Fruit fly (Drosophila melanogaster): ENCODE data around the gene mtgo.
A peak's percentile ranks its signal among the peaks of the same experiment; 100 is the strongest.

The mtgo gene

DNA sequence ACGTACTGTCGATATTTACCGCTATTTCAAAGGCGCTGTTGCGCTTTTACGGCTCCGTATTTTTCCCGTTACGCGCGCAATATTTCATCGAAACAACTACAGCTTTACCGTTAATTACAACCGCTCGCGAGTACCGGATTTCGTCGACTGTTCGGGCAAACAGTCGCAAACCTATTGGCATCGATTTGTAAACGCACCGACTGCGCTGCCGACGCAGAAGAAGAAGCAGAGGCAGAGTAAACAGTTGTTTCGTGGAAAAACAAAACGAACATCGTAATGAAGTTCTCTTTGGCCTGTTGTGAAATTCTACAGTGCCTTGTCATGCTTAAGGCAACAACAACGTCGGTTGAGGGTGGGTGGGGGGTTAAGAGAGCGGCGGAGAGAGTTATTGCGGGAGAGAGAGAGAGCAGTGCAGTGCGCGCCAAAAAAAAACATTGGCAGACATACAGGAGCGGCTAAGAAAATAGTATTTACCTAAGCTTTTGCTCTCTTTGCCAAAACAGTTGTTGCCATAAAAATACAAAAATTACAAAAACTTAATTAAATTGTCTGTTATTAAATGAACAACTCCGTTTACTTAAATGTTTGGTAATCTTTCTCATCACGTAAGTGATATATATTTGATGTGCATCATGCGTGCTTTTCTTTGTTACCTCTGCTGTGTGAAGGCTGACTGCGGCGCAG is 12.0 kb upstream of the mtgo start, which contains the start of gene CG5953 (continued):
- TF ChIP-seq gce (GFP tag; IDR thresholded peaks at IDR 0.05) = peak; percentile 85; the same call in 2 of the 3 replicates
- TF ChIP-seq sisA (GFP tag; IDR thresholded peaks at IDR 0.05) = peak; percentile 97
- TF ChIP-seq ara (GFP tag; IDR thresholded peaks at IDR 0.05) = peak; percentile 94
- TF ChIP-seq CG9932 (GFP tag; IDR thresholded peaks at IDR 0.05) = peak; percentile 95
- TF ChIP-seq CG5953 (GFP tag; IDR thresholded peaks at IDR 0.05) = peak; percentile 92
- TF ChIP-seq gcm (GFP tag; optimal IDR thresholded peaks at IDR 0.05) = peak; percentile 97
- TF ChIP-seq Hsf (GFP tag; optimal IDR thresholded peaks at IDR 0.05) = peak; percentile 95
- peak; percentile 96 for TF ChIP-seq CG12219 (GFP tag; optimal IDR thresholded peaks at IDR 0.05)
- TF ChIP-seq CG3838 (GFP tag; optimal IDR thresholded peaks at IDR 0.05) = peak; percentile 88
- peak; percentile 96 for TF ChIP-seq E2f1 (GFP tag; IDR thresholded peaks at IDR 0.05)
- peak; percentile 92 for TF ChIP-seq CG31224 (GFP tag; IDR thresholded peaks at IDR 0.05)
- TF ChIP-seq CG8089 (GFP tag; optimal IDR thresholded peaks at IDR 0.05) = peak; percentile 64
- no peak for TF ChIP-seq pita (GFP tag; optimal IDR thresholded peaks at IDR 0.05)
- TF ChIP-seq Scr (GFP tag; IDR thresholded peaks at IDR 0.05; ENCODE audit: partially characterized antibody) = peak; percentile 26; the same call in 1 of the 2 replicates
- TF ChIP-seq Oli (tag; optimal IDR thresholded peaks at IDR 0.05) = peak; percentile 98
- peak; percentile 36 for TF ChIP-seq Elba2 (GFP tag; optimal IDR thresholded peaks at IDR 0.05)
- peak; percentile 97 to 99 for TF ChIP-seq Trl (optimal IDR thresholded peaks at IDR 0.05)
- TF ChIP-seq Trl (GFP tag; optimal IDR thresholded peaks at IDR 0.05) = peak; percentile 79
- TF ChIP-seq bigmax (GFP tag; optimal IDR thresholded peaks at IDR 0.05) = peak; percentile 44
- TF ChIP-seq CG3847 (GFP tag; IDR thresholded peaks at IDR 0.05) = peak; percentile 96
- peak; percentile 97 for TF ChIP-seq ci (GFP tag; IDR thresholded peaks at IDR 0.05)
- TF ChIP-seq p53 (GFP tag; optimal IDR thresholded peaks at IDR 0.05) = peak; percentile 45
- peak; percentile 40 for TF ChIP-seq fd102C (GFP tag; optimal IDR thresholded peaks at IDR 0.05)
- TF ChIP-seq CG1832 (GFP tag; optimal IDR thresholded peaks at IDR 0.05) = no peak
- TF ChIP-seq CG17385 (GFP tag; optimal IDR thresholded peaks at IDR 0.05) = peak; percentile 95
- peak; percentile 93 for TF ChIP-seq CG10267 (tag; optimal IDR thresholded peaks at IDR 0.05)
- peak; percentile 91 for TF ChIP-seq ems (GFP tag; optimal IDR thresholded peaks at IDR 0.05)
- TF ChIP-seq dysf (GFP tag; IDR thresholded peaks at IDR 0.05) = peak; percentile 98
- peak; percentile 99 for TF ChIP-seq Adf1 (GFP tag; IDR thresholded peaks at IDR 0.05)
- TF ChIP-seq ato (GFP tag; IDR thresholded peaks at IDR 0.05; ENCODE audit: partially characterized antibody) = peak; percentile 62; the same call in 1 of the 2 replicates
- peak; percentile 94 for TF ChIP-seq CG30431 (GFP tag; optimal IDR thresholded peaks at IDR 0.05)
- TF ChIP-seq CoRest (tag; optimal IDR thresholded peaks at IDR 0.05) = peak; percentile 97
- peak; percentile 96 for TF ChIP-seq so (GFP tag; IDR thresholded peaks at IDR 0.05)
- TF ChIP-seq tll (GFP tag; optimal IDR thresholded peaks at IDR 0.05) = peak in 1 of 2 experiments; percentile 24
- peak; percentile 92 for TF ChIP-seq CG8359 (GFP tag; optimal IDR thresholded peaks at IDR 0.05; ENCODE audit: borderline replicate concordance)
- TF ChIP-seq MBD-R2 (GFP tag; IDR thresholded peaks at IDR 0.05) = peak; percentile 91
- peak in 1 of 2 experiments; percentile 97 for TF ChIP-seq Eip74EF (GFP tag; optimal IDR thresholded peaks at IDR 0.05)
- TF ChIP-seq rib (GFP tag; IDR thresholded peaks at IDR 0.05) = no peak; the same call in none of the 2 replicates
- peak; percentile 94 for TF ChIP-seq CG6813 (GFP tag; optimal IDR thresholded peaks at IDR 0.05)
- peak; percentile 90 for TF ChIP-seq gcm2 (GFP tag; optimal IDR thresholded peaks at IDR 0.05)
- TF ChIP-seq CG11456 (GFP tag; IDR thresholded peaks at IDR 0.05) = peak; percentile 90
- TF ChIP-seq psq (GFP tag; optimal IDR thresholded peaks at IDR 0.05) = no peak
- TF ChIP-seq Spps (tag; optimal IDR thresholded peaks at IDR 0.05) = peak; percentile 95
- peak; percentile 91 for TF ChIP-seq CG12769 (tag; optimal IDR thresholded peaks at IDR 0.05)
- peak; percentile 89 for TF ChIP-seq Mad (GFP tag; optimal IDR thresholded peaks at IDR 0.05)
- TF ChIP-seq chif (GFP tag; optimal IDR thresholded peaks at IDR 0.05) = peak; percentile 93 to 95
- TF ChIP-seq CG11085 (GFP tag; IDR thresholded peaks at IDR 0.05) = peak; percentile 92
- TF ChIP-seq CG9609 (GFP tag; optimal IDR thresholded peaks at IDR 0.05) = peak; percentile 91
- TF ChIP-seq wdn (GFP tag; IDR thresholded peaks at IDR 0.05) = peak; percentile 94
- no peak for TF ChIP-seq br (optimal IDR thresholded peaks at IDR 0.05)

All from whole organism, embryonic.